Worm (Caenorhabditis elegans) whole organism, late embryonic: ENCODE measurements around the gene nxf-2.
A peak's percentile ranks its signal among the peaks of the same experiment; 100 is the strongest.

Experiments
- C08G9.2 ChIP-seq: sonication (generic microtip); optimal IDR thresholded peaks from 2 replicates; lab custom pipeline; 2016; ENCODE audit warnings: mild to moderate bottlenecking, missing genetic modification characterization, moderate library complexity, missing compliant biosample characterization
- C38D4.7 ChIP-seq: fragments of 200-800 bp; sonication (Bioruptor generic); optimal IDR thresholded peaks from 2 replicates; lab custom pipeline; 2018; ENCODE audit warnings: mild to moderate bottlenecking, missing genetic modification characterization, moderate library complexity, missing compliant biosample characterization
- F13H6.1 ChIP-seq: sonication (generic microtip); optimal IDR thresholded peaks from 2 replicates; lab custom pipeline; 2016; ENCODE audit warnings: missing genetic modification characterization, missing compliant biosample characterization
- K02D7.2 ChIP-seq: sonication (generic microtip); optimal IDR thresholded peaks from 2 replicates; lab custom pipeline; 2017; ENCODE audit warnings: mild to moderate bottlenecking, missing genetic modification characterization, missing compliant biosample characterization
- K09A11.1 ChIP-seq: sonication (generic microtip); optimal IDR thresholded peaks from 2 replicates; lab custom pipeline; 2017; ENCODE audit warnings: antibody characterized with exemption, mild to moderate bottlenecking, missing genetic modification characterization, missing compliant biosample characterization; ENCODE audit not compliant: insufficient read depth
- T23F11.4 ChIP-seq: fragments of 200-800 bp; sonication (Bioruptor generic); optimal IDR thresholded peaks from 2 replicates; lab custom pipeline; 2018; ENCODE audit warnings: mild to moderate bottlenecking, missing genetic modification characterization, missing compliant biosample characterization
- ama-1 ChIP-seq: fragments of 150-350 bp; optimal IDR thresholded peaks from 2 replicates; lab custom pipeline; 2014
- ceh-14 ChIP-seq: sonication (generic microtip); optimal IDR thresholded peaks from 2 replicates; lab custom pipeline; 2016; ENCODE audit warnings: missing genotype, missing genetic modification characterization, missing compliant biosample characterization
- ceh-18 ChIP-seq: sonication (generic microtip); optimal IDR thresholded peaks from 2 replicates; lab custom pipeline; 2016; ENCODE audit warnings: missing genetic modification characterization, missing compliant biosample characterization
- ceh-19 ChIP-seq: fragments of 200-800 bp; sonication (Bioruptor generic); optimal IDR thresholded peaks from 2 replicates; lab custom pipeline; 2018; ENCODE audit warnings: mild to moderate bottlenecking, missing genetic modification characterization, missing compliant biosample characterization
- ceh-2 ChIP-seq: sonication (generic microtip); optimal IDR thresholded peaks from 2 replicates; lab custom pipeline; 2016; ENCODE audit warnings: missing genotype, missing genetic modification characterization, missing compliant biosample characterization
- ceh-22 ChIP-seq: sonication (generic microtip); optimal IDR thresholded peaks from 2 replicates; lab custom pipeline; 2017; ENCODE audit warnings: missing biosample characterization, missing genetic modification characterization
- ceh-24 ChIP-seq: sonication (generic microtip); optimal IDR thresholded peaks from 2 replicates; lab custom pipeline; 2016; ENCODE audit warnings: mild to moderate bottlenecking, missing genetic modification characterization, missing compliant biosample characterization
- ceh-30 ChIP-seq: fragments of 150-350 bp; optimal IDR thresholded peaks from 2 replicates; lab custom pipeline; 2014; ENCODE audit warnings: missing biosample characterization, missing genetic modification characterization
- ceh-31 ChIP-seq: sonication (generic microtip); optimal IDR thresholded peaks from 2 replicates; lab custom pipeline; 2016; ENCODE audit warnings: missing genetic modification characterization, missing compliant biosample characterization
- ceh-34 ChIP-seq: sonication (generic microtip); optimal IDR thresholded peaks from 2 replicates; lab custom pipeline; 2016; ENCODE audit warnings: mild to moderate bottlenecking, missing genetic modification characterization, missing compliant biosample characterization
- ceh-48 ChIP-seq: sonication (generic microtip); optimal IDR thresholded peaks from 2 replicates; lab custom pipeline; 2016; ENCODE audit warnings: missing genetic modification characterization, inconsistent platforms, missing compliant biosample characterization
- che-1 ChIP-seq: sonication (generic microtip); optimal IDR thresholded peaks from 2 replicates; lab custom pipeline; 2016; ENCODE audit warnings: mild to moderate bottlenecking, missing genetic modification characterization, missing compliant biosample characterization
- dmd-4 ChIP-seq: sonication (generic microtip); optimal IDR thresholded peaks from 2 replicates; lab custom pipeline; 2016; ENCODE audit warnings: borderline replicate concordance, missing genetic modification characterization, missing compliant biosample characterization
- dve-1 ChIP-seq: sonication (generic microtip); optimal IDR thresholded peaks from 2 replicates; lab custom pipeline; 2017; ENCODE audit warnings: antibody characterized with exemption, mild to moderate bottlenecking, missing genetic modification characterization, missing compliant biosample characterization
- elt-2 ChIP-seq: sonication (generic microtip); optimal IDR thresholded peaks from 2 replicates; lab custom pipeline; 2016; ENCODE audit warnings: missing genetic modification reagents, missing genetic modification characterization, missing compliant biosample characterization
- eyg-1 ChIP-seq: sonication (generic microtip); optimal IDR thresholded peaks from 2 replicates; lab custom pipeline; 2016; ENCODE audit warnings: missing genotype, missing genetic modification characterization, missing compliant biosample characterization
- fax-1 ChIP-seq: sonication (generic microtip); optimal IDR thresholded peaks from 2 replicates; lab custom pipeline; 2016; ENCODE audit warnings: missing genotype, missing genetic modification characterization, missing compliant biosample characterization
- fkh-10 ChIP-seq: fragments of 150-350 bp; optimal IDR thresholded peaks from 2 replicates; lab custom pipeline; 2014; ENCODE audit warnings: missing biosample characterization, missing genetic modification reagents, missing genetic modification characterization
- gmeb-2 ChIP-seq: sonication (generic microtip); optimal IDR thresholded peaks from 2 replicates; lab custom pipeline; 2016; ENCODE audit warnings: missing genetic modification characterization, inconsistent platforms, missing compliant biosample characterization
- hlh-13 ChIP-seq: fragments of 200-800 bp; sonication (Bioruptor generic); optimal IDR thresholded peaks from 2 replicates; lab custom pipeline; 2018; ENCODE audit warnings: mild to moderate bottlenecking, missing genetic modification characterization, missing compliant biosample characterization
- hlh-15 ChIP-seq: sonication (generic microtip); optimal IDR thresholded peaks from 2 replicates; lab custom pipeline; 2016; ENCODE audit warnings: missing genetic modification characterization, missing compliant biosample characterization
- hlh-6 ChIP-seq: sonication (generic microtip); optimal IDR thresholded peaks from 2 replicates; lab custom pipeline; 2016; ENCODE audit warnings: missing genotype, missing genetic modification characterization, missing compliant biosample characterization
- hlh-8 ChIP-seq: sonication (generic microtip); optimal IDR thresholded peaks from 2 replicates; lab custom pipeline; 2016; ENCODE audit warnings: missing genotype, missing genetic modification characterization, missing compliant biosample characterization
- lim-6 ChIP-seq: sonication (generic microtip); optimal IDR thresholded peaks from 2 replicates; lab custom pipeline; 2016; ENCODE audit warnings: missing genetic modification characterization, missing compliant biosample characterization
- lin-11 ChIP-seq: fragments of 200-800 bp; sonication (Bioruptor generic); optimal IDR thresholded peaks from 2 replicates; lab custom pipeline; 2018; ENCODE audit warnings: mild to moderate bottlenecking, missing genetic modification characterization, missing compliant biosample characterization
- madf-2 ChIP-seq: sonication (generic microtip); optimal IDR thresholded peaks from 2 replicates; lab custom pipeline; 2017; ENCODE audit warnings: missing genetic modification characterization, missing compliant biosample characterization
- nhr-11 ChIP-seq: fragments of 150-350 bp; optimal IDR thresholded peaks from 2 replicates; lab custom pipeline; 2014; ENCODE audit warnings: missing biosample characterization, missing genetic modification characterization
- nhr-232 ChIP-seq: sonication (generic microtip); optimal IDR thresholded peaks from 2 replicates; lab custom pipeline; 2016; ENCODE audit warnings: missing genetic modification characterization, missing compliant biosample characterization
- npax-4 ChIP-seq: sonication (generic microtip); optimal IDR thresholded peaks from 2 replicates; lab custom pipeline; 2016; ENCODE audit warnings: missing genetic modification characterization, missing compliant biosample characterization
- pag-3 ChIP-seq: sonication (generic microtip); optimal IDR thresholded peaks from 2 replicates; lab custom pipeline; 2016; ENCODE audit warnings: missing compliant biosample characterization, missing genetic modification characterization, borderline replicate concordance
- pat-9 ChIP-seq: fragments of 200-800 bp; sonication (Bioruptor generic); optimal IDR thresholded peaks from 2 replicates; lab custom pipeline; 2018; ENCODE audit warnings: mild to moderate bottlenecking, missing genetic modification characterization, moderate library complexity, missing compliant biosample characterization
- pax-1 ChIP-seq: fragments of 150-350 bp; optimal IDR thresholded peaks from 2 replicates; lab custom pipeline; 2014; ENCODE audit warnings: missing biosample characterization, missing genetic modification characterization
- pha-2 ChIP-seq: sonication (generic microtip); optimal IDR thresholded peaks from 2 replicates; lab custom pipeline; 2017; ENCODE audit warnings: mild to moderate bottlenecking, missing genetic modification characterization, missing compliant biosample characterization
- pqm-1 ChIP-seq: sonication (generic microtip); optimal IDR thresholded peaks from 2 replicates; lab custom pipeline; 2016; ENCODE audit warnings: missing genetic modification characterization, missing compliant biosample characterization
- pros-1 ChIP-seq: fragments of 150-350 bp; optimal IDR thresholded peaks from 2 replicates; lab custom pipeline; 2014; ENCODE audit warnings: missing biosample characterization, missing genetic modification reagents, missing genetic modification characterization
- ref-2 ChIP-seq: sonication (generic microtip); optimal IDR thresholded peaks from 2 replicates; lab custom pipeline; 2016; ENCODE audit warnings: missing genetic modification characterization, missing compliant biosample characterization
- rnt-1 ChIP-seq: sonication (generic microtip); optimal IDR thresholded peaks from 2 replicates; lab custom pipeline; 2016; ENCODE audit warnings: missing genetic modification characterization, missing compliant biosample characterization
- sdc-2 ChIP-seq: sonication (generic microtip); optimal IDR thresholded peaks from 2 replicates; lab custom pipeline; 2016; ENCODE audit warnings: missing genotype, missing genetic modification characterization, missing compliant biosample characterization
- sox-4 ChIP-seq: sonication (generic microtip); optimal IDR thresholded peaks from 2 replicates; lab custom pipeline; 2017; ENCODE audit warnings: mild to moderate bottlenecking, missing genetic modification characterization, inconsistent platforms, missing compliant biosample characterization
- syd-9 ChIP-seq: sonication (generic microtip); optimal IDR thresholded peaks from 2 replicates; lab custom pipeline; 2016; ENCODE audit warnings: mild to moderate bottlenecking, missing genetic modification characterization, moderate library complexity, missing compliant biosample characterization
- tbx-2 ChIP-seq: sonication (generic microtip); optimal IDR thresholded peaks from 2 replicates; lab custom pipeline; 2016; ENCODE audit warnings: missing genetic modification characterization, missing compliant biosample characterization
- tbx-7 ChIP-seq: sonication (generic microtip); optimal IDR thresholded peaks from 2 replicates; lab custom pipeline; 2016; ENCODE audit warnings: missing genotype, missing genetic modification characterization, missing compliant biosample characterization
- ttx-3 ChIP-seq: sonication (generic microtip); optimal IDR thresholded peaks from 2 replicates; lab custom pipeline; 2016; ENCODE audit warnings: missing genetic modification reagents, missing genetic modification characterization, missing compliant biosample characterization
- unc-3 ChIP-seq, 2 experiments: fragments of 200-800 bp in 1 of 2; sonication (Bioruptor generic) in 1 of 2; sonication (generic microtip) in 1 of 2; conservative IDR thresholded peaks in 1 of 2; optimal IDR thresholded peaks in 1 of 2; 2 replicates each; pipeline versions ENCODE4 v1.3.6 to Lab custom; 2016 to 2022; ENCODE audit warnings: missing compliant biosample characterization in 2 of 2, missing genetic modification characterization in 2 of 2, missing genetic modification reagents in 1 of 2
- unc-55 ChIP-seq: sonication (generic microtip); optimal IDR thresholded peaks from 2 replicates; lab custom pipeline; 2017; ENCODE audit warnings: missing biosample characterization, missing genetic modification reagents, missing genetic modification characterization
- unc-86 ChIP-seq: sonication (generic microtip); optimal IDR thresholded peaks from 2 replicates; lab custom pipeline; 2016; ENCODE audit warnings: missing genetic modification characterization, missing compliant biosample characterization
- zip-5 ChIP-seq: sonication (generic microtip); optimal IDR thresholded peaks from 2 replicates; lab custom pipeline; 2016; ENCODE audit warnings: missing genetic modification characterization, missing compliant biosample characterization
- ztf-16 ChIP-seq: sonication (generic microtip); optimal IDR thresholded peaks from 2 replicates; lab custom pipeline; 2017; ENCODE audit warnings: missing genetic modification characterization, missing compliant biosample characterization

nxf-2 gene

ce11 chrV:14423268-14423667 is 5.6 kb upstream of the nxf-2 start, which contains the start of gene rpoa-12:
Gene rpoa-12, minus strand, starts transcription at chrV:14423304.
- no peak for TF ChIP-seq ceh-19 (GFP tag; lab: Kevin White, UChicago)
- TF ChIP-seq hlh-8 = peak; percentile 18
- TF ChIP-seq pag-3 (tag; lab: Kevin White, UChicago) = no peak
- TF ChIP-seq rnt-1 (tag; lab: Kevin White, UChicago) = peak; percentile 19
- TF ChIP-seq sdc-2 (tag; lab: Kevin White, UChicago) = no peak
- no peak for TF ChIP-seq nhr-11 (tag; lab: Kevin White, UChicago)
- peak; percentile 56 for TF ChIP-seq elt-2
- TF ChIP-seq hlh-13 (GFP tag; lab: Kevin White, UChicago) = no peak
- no peak for TF ChIP-seq nhr-232 (tag; lab: Kevin White, UChicago)
- no peak for TF ChIP-seq ceh-30 (tag; lab: Kevin White, UChicago)
- peak; percentile 69 for TF ChIP-seq tbx-7 (tag; lab: Kevin White, UChicago)
- TF ChIP-seq K02D7.2 = no peak
- no peak for TF ChIP-seq hlh-6
- TF ChIP-seq hlh-15 (tag; lab: Kevin White, UChicago) = no peak
- TF ChIP-seq unc-3 (GFP tag; conservative IDR thresholded peaks at IDR 0.05; lab: Robert Waterston, UW) = no peak
- TF ChIP-seq unc-3 (tag; optimal IDR thresholded peaks at IDR 0.05; lab: Kevin White, UChicago) = no peak
- TF ChIP-seq che-1 (tag; lab: Kevin White, UChicago) = no peak
- no peak for TF ChIP-seq ceh-48 (tag; lab: Kevin White, UChicago)
- TF ChIP-seq ref-2 (tag; lab: Kevin White, UChicago) = peak; percentile 50
- peak; percentile 62 for TF ChIP-seq ceh-2 (tag; lab: Kevin White, UChicago)
- no peak for TF ChIP-seq C38D4.7 (GFP tag; lab: Kevin White, UChicago)
- TF ChIP-seq dmd-4 (tag; lab: Kevin White, UChicago) = peak; percentile 5
- TF ChIP-seq pros-1 (tag; lab: Kevin White, UChicago) = no peak
- peak; percentile 54 for TF ChIP-seq zip-5 (tag; lab: Kevin White, UChicago)
- no peak for TF ChIP-seq T23F11.4
- TF ChIP-seq fkh-10 (GFP tag; lab: Kevin White, UChicago) = no peak
- no peak for TF ChIP-seq ceh-24 (tag; lab: Kevin White, UChicago)
- no peak for TF ChIP-seq eyg-1 (tag; lab: Kevin White, UChicago)
- no peak for TF ChIP-seq ztf-16 (tag; lab: Kevin White, UChicago)
- TF ChIP-seq ama-1 (lab: Kevin White, UChicago) = no peak
- TF ChIP-seq fax-1 = peak; percentile 15
- no peak for TF ChIP-seq gmeb-2
- TF ChIP-seq dve-1 (tag; lab: Kevin White, UChicago) = no peak
- TF ChIP-seq pqm-1 (tag; lab: Kevin White, UChicago) = peak; percentile 21
- TF ChIP-seq syd-9 = no peak
- no peak for TF ChIP-seq ceh-22 (tag; lab: Kevin White, UChicago)
- no peak for TF ChIP-seq unc-55 (GFP tag; lab: Kevin White, UChicago)
- TF ChIP-seq madf-2 (tag; lab: Kevin White, UChicago) = no peak
- TF ChIP-seq lim-6 (tag; lab: Kevin White, UChicago) = no peak
- peak; percentile 22 for TF ChIP-seq ceh-14 (tag; lab: Kevin White, UChicago)
- TF ChIP-seq ttx-3 = no peak
- no peak for TF ChIP-seq sox-4 (tag; lab: Kevin White, UChicago)
- TF ChIP-seq pat-9 (tag; lab: Kevin White, UChicago) = no peak
- TF ChIP-seq F13H6.1 (tag; lab: Kevin White, UChicago) = no peak
- peak; percentile 76 for TF ChIP-seq tbx-2
- TF ChIP-seq ceh-34 (tag; lab: Kevin White, UChicago) = peak; percentile 49
- TF ChIP-seq ceh-18 (tag; lab: Kevin White, UChicago) = peak; percentile 16
- no peak for TF ChIP-seq pha-2
- no peak for TF ChIP-seq K09A11.1 (tag; lab: Kevin White, UChicago)
- TF ChIP-seq pax-1 = no peak
- TF ChIP-seq ceh-31 (tag; lab: Kevin White, UChicago) = peak; percentile 86
- peak; percentile 66 for TF ChIP-seq C08G9.2 (tag; lab: Kevin White, UChicago)
- TF ChIP-seq unc-86 (tag; lab: Kevin White, UChicago) = no peak
- no peak for TF ChIP-seq npax-4
- TF ChIP-seq lin-11 (tag; lab: Kevin White, UChicago) = no peak
